Worm (Caenorhabditis elegans) whole organism, young adult: ENCODE results near the gene ttr-3.

Experiments
- ceh-100 ChIP-seq: fragments of 200-800 bp; sonication (Bioruptor generic); IDR thresholded peaks from 2 replicates; pipeline ENCODE4 v1.3.6; 2022; ENCODE audit warnings: missing genetic modification reagents, missing genetic modification characterization, missing compliant biosample characterization
- die-1 ChIP-seq: sonication (generic microtip); optimal IDR thresholded peaks from 2 replicates; lab custom pipeline; 2016; ENCODE audit warnings: missing genotype, mild to moderate bottlenecking, missing genetic modification characterization, missing compliant biosample characterization
- zfh-2 ChIP-seq: fragments of 200-800 bp; sonication (Bioruptor generic); conservative IDR thresholded peaks from 2 replicates; pipeline ENCODE4 v1.3.6; 2022; ENCODE audit warnings: missing genetic modification reagents, missing genetic modification characterization, missing compliant biosample characterization

ce11 chrIII:9929525-9929924 is 3.0 kb upstream of the ttr-3 start:
- no peak for TF ChIP-seq die-1 (tag; lab: Kevin White, UChicago)
- TF ChIP-seq ceh-100 (GFP tag; lab: Robert Waterston, UW): no peak
- no peak for TF ChIP-seq zfh-2 (GFP tag; lab: Robert Waterston, UW)
